Fruit fly (Drosophila melanogaster) whole organism, embryonic: Measurements from ENCODE around the gene U2af50.

Experiments used
- Bgb ChIP-seq: fragments of 200-800 bp; sonication (Bioruptor generic); IDR thresholded peaks from 2 replicates; pipeline ENCODE4 v1.3.6; 2022; ENCODE audit warnings: missing biosample characterization, missing genetic modification characterization; ENCODE audit not compliant: partially characterized antibody
- CG11723 ChIP-seq: fragments of 200-800 bp; sonication (Bioruptor generic); optimal IDR thresholded peaks from 2 replicates; lab custom pipeline; 2017; ENCODE audit warnings: missing biosample characterization, mild to moderate bottlenecking, missing genetic modification characterization
- CG12155 ChIP-seq: fragments of 200-800 bp; sonication (Bioruptor generic); optimal IDR thresholded peaks from 3 replicates; lab custom pipeline; 2016; ENCODE audit warnings: missing biosample characterization, missing genetic modification characterization
- CG13894 ChIP-seq: fragments of 200-800 bp; sonication (Bioruptor generic); optimal IDR thresholded peaks from 3 replicates; lab custom pipeline; 2018; ENCODE audit warnings: missing biosample characterization, mild to moderate bottlenecking, missing genetic modification characterization, moderate library complexity
- CG15514 ChIP-seq: fragments of 200-800 bp; sonication (Bioruptor generic); optimal IDR thresholded peaks from 3 replicates; lab custom pipeline; 2017; ENCODE audit warnings: missing biosample characterization, missing genetic modification characterization, mild to moderate bottlenecking, moderate library complexity, missing genetic modification reagents
- CG16815 ChIP-seq: fragments of 200-800 bp; sonication (Bioruptor generic); optimal IDR thresholded peaks from 3 replicates; lab custom pipeline; 2017; ENCODE audit warnings: missing biosample characterization, mild to moderate bottlenecking, missing genetic modification characterization
- CG18011 ChIP-seq: fragments of 200-800 bp; sonication (Bioruptor generic); optimal IDR thresholded peaks from 2 replicates; lab custom pipeline; 2017; ENCODE audit warnings: missing biosample characterization, missing genetic modification characterization, mild to moderate bottlenecking, moderate library complexity, missing genotype
- CG18619 ChIP-seq: fragments of 200-800 bp; sonication (Bioruptor generic); optimal IDR thresholded peaks from 3 replicates; lab custom pipeline; 2017; ENCODE audit warnings: missing biosample characterization, mild to moderate bottlenecking, missing genetic modification characterization
- CG2712 ChIP-seq: fragments of 200-800 bp; optimal IDR thresholded peaks from 3 replicates; lab custom pipeline; 2019; ENCODE audit warnings: missing biosample characterization, mild to moderate bottlenecking, missing genetic modification characterization, moderate library complexity
- CG30431 ChIP-seq: fragments of 200-800 bp; sonication (Bioruptor generic); optimal IDR thresholded peaks from 2 replicates; lab custom pipeline; 2017; ENCODE audit warnings: missing biosample characterization, missing genetic modification characterization
- CG3281 ChIP-seq: fragments of 200-800 bp; sonication (Bioruptor generic); optimal IDR thresholded peaks from 3 replicates; lab custom pipeline; 2017; ENCODE audit warnings: missing biosample characterization, mild to moderate bottlenecking, missing genetic modification characterization
- CG7357 ChIP-seq: fragments of 200-800 bp; sonication (Bioruptor generic); IDR thresholded peaks from 3 replicates; pipeline ENCODE4 v1.3.6; 2022; ENCODE audit warnings: missing biosample characterization, missing genetic modification characterization
- CG7745 ChIP-seq: fragments of 200-800 bp; sonication (Bioruptor generic); optimal IDR thresholded peaks from 2 replicates; lab custom pipeline; 2018; ENCODE audit warnings: missing biosample characterization, mild to moderate bottlenecking, missing genetic modification characterization, moderate library complexity
- CG7839 ChIP-seq: fragments of 200-800 bp; sonication (Bioruptor generic); optimal IDR thresholded peaks from 3 replicates; lab custom pipeline; 2018; ENCODE audit warnings: missing biosample characterization, mild to moderate bottlenecking, missing genetic modification characterization, moderate library complexity
- CG9876 ChIP-seq: fragments of 200-800 bp; sonication (Bioruptor generic); optimal IDR thresholded peaks from 2 replicates; lab custom pipeline; 2016; ENCODE audit warnings: missing biosample characterization, missing genetic modification characterization
- CG9932 ChIP-seq: fragments of 200-800 bp; sonication (Bioruptor generic); IDR thresholded peaks from 2 replicates; pipeline ENCODE4 v1.3.6; 2022; ENCODE audit warnings: missing biosample characterization, missing genetic modification characterization
- D19B ChIP-seq: fragments of 200-800 bp; sonication (Bioruptor generic); optimal IDR thresholded peaks from 2 replicates; lab custom pipeline; 2017; ENCODE audit warnings: missing biosample characterization, mild to moderate bottlenecking, missing genetic modification characterization
- Dref ChIP-seq: fragments of 200-800 bp; sonication (Bioruptor generic); IDR thresholded peaks from 2 replicates; pipeline ENCODE4 v1.3.6; 2022; ENCODE audit warnings: missing biosample characterization, missing genetic modification characterization
- HLHmδ ChIP-seq: fragments of 200-800 bp; sonication (Bioruptor generic); optimal IDR thresholded peaks from 2 replicates; lab custom pipeline; 2018; ENCODE audit warnings: missing biosample characterization, mild to moderate bottlenecking, missing genetic modification characterization, moderate library complexity
- HmgZ ChIP-seq: fragments of 200-800 bp; sonication (Bioruptor generic); optimal IDR thresholded peaks from 2 replicates; lab custom pipeline; 2018; ENCODE audit warnings: missing biosample characterization, mild to moderate bottlenecking, missing genetic modification characterization
- Lpt ChIP-seq: fragments of >200 bp; optimal IDR thresholded peaks from 2 replicates; lab custom pipeline; 2018; ENCODE audit warnings: missing biosample characterization, missing genetic modification characterization
- Mrtf ChIP-seq: fragments of 200-800 bp; sonication (Bioruptor generic); IDR thresholded peaks from 3 replicates; pipeline ENCODE4 v1.3.6; 2022; ENCODE audit warnings: missing biosample characterization, missing genetic modification characterization
- NK7.1 ChIP-seq: fragments of 200-800 bp; sonication (Bioruptor generic); optimal IDR thresholded peaks from 3 replicates; lab custom pipeline; 2016; ENCODE audit warnings: missing biosample characterization, missing genetic modification characterization
- Oli ChIP-seq: fragments of 200-800 bp; sonication (Bioruptor generic); optimal IDR thresholded peaks from 2 replicates; lab custom pipeline; 2018; ENCODE audit warnings: missing biosample characterization, mild to moderate bottlenecking, missing genetic modification characterization, moderate library complexity
- Ptx1 ChIP-seq: fragments of 200-800 bp; sonication (Bioruptor generic); IDR thresholded peaks from 2 replicates; pipeline ENCODE4 v1.3.6; 2022; ENCODE audit warnings: missing biosample characterization, missing genetic modification characterization
- Taf1 ChIP-seq: fragments of 200-800 bp; sonication (Bioruptor generic); IDR thresholded peaks from 2 replicates; pipeline ENCODE4 v1.3.6; 2022; ENCODE audit warnings: missing biosample characterization, missing genetic modification characterization
- ac ChIP-seq: fragments of 200-800 bp; sonication (Bioruptor generic); optimal IDR thresholded peaks from 3 replicates; lab custom pipeline; 2017; ENCODE audit warnings: missing biosample characterization, mild to moderate bottlenecking, missing genetic modification characterization
- aop ChIP-seq: fragments of 200-800 bp; sonication (Bioruptor generic); IDR thresholded peaks from 2 replicates; pipeline ENCODE4 v1.3.6; 2022; ENCODE audit warnings: missing biosample characterization, missing genetic modification characterization
- bowl ChIP-seq: fragments of 200-800 bp; sonication (Bioruptor generic); IDR thresholded peaks from 2 replicates; pipeline ENCODE4 v1.3.6; 2022; ENCODE audit warnings: missing biosample characterization, missing genetic modification characterization
- cad ChIP-seq: fragments of >200 bp; optimal IDR thresholded peaks from 2 replicates; lab custom pipeline; 2017; ENCODE audit warnings: missing biosample characterization, missing genetic modification characterization
- cg ChIP-seq: fragments of 200-800 bp; sonication (Bioruptor generic); optimal IDR thresholded peaks from 3 replicates; lab custom pipeline; 2019; ENCODE audit warnings: missing biosample characterization, mild to moderate bottlenecking, missing genetic modification characterization, moderate library complexity
- chm ChIP-seq: fragments of 200-800 bp; sonication (Bioruptor generic); IDR thresholded peaks from 2 replicates; pipeline ENCODE4 v1.3.6; 2022; ENCODE audit warnings: missing biosample characterization, missing genetic modification characterization
- chn ChIP-seq: fragments of 200-800 bp; sonication (Bioruptor generic); optimal IDR thresholded peaks from 2 replicates; lab custom pipeline; 2016; ENCODE audit warnings: missing biosample characterization, missing genetic modification characterization
- dati ChIP-seq: fragments of 200-800 bp; sonication (Bioruptor generic); IDR thresholded peaks from 2 replicates; pipeline ENCODE4 v1.3.6; 2022; ENCODE audit warnings: missing biosample characterization, missing genetic modification characterization
- disco-r ChIP-seq: fragments of 200-800 bp; sonication (Bioruptor generic); optimal IDR thresholded peaks from 2 replicates; lab custom pipeline; 2016; ENCODE audit warnings: missing biosample characterization, missing genetic modification characterization
- ems ChIP-seq: fragments of 200-800 bp; sonication (Bioruptor generic); optimal IDR thresholded peaks from 3 replicates; lab custom pipeline; 2016; ENCODE audit warnings: missing biosample characterization, missing genetic modification characterization
- exex ChIP-seq: fragments of 200-800 bp; sonication (Bioruptor generic); optimal IDR thresholded peaks from 4 replicates; lab custom pipeline; 2018; ENCODE audit warnings: missing biosample characterization, mild to moderate bottlenecking, missing genetic modification characterization, moderate library complexity
- lilli ChIP-seq: fragments of 200-800 bp; sonication (Bioruptor generic); optimal IDR thresholded peaks from 3 replicates; lab custom pipeline; 2016; ENCODE audit warnings: missing biosample characterization, missing genetic modification characterization
- lola ChIP-seq, 3 experiments: fragments of >200 bp in 2 of 3; fragments of 200-800 bp in 1 of 3; sonication (Bioruptor generic) in 1 of 3; optimal IDR thresholded peaks; 2 replicates each; lab custom pipeline; 2017 to 2019; ENCODE audit warnings: missing biosample characterization in 3 of 3, missing genetic modification characterization in 3 of 3, mild to moderate bottlenecking in 1 of 3, moderate library complexity in 1 of 3
- luna ChIP-seq: fragments of 200-800 bp; sonication (Bioruptor generic); optimal IDR thresholded peaks from 2 replicates; lab custom pipeline; 2016; ENCODE audit warnings: missing biosample characterization, missing genetic modification characterization
- nom ChIP-seq: fragments of 200-800 bp; sonication (Bioruptor generic); optimal IDR thresholded peaks from 2 replicates; lab custom pipeline; 2017; ENCODE audit warnings: missing biosample characterization, missing genetic modification characterization, mild to moderate bottlenecking, moderate library complexity, missing genetic modification reagents
- org-1 ChIP-seq: fragments of 200-800 bp; sonication (Bioruptor generic); optimal IDR thresholded peaks from 2 replicates; lab custom pipeline; 2017; ENCODE audit warnings: missing biosample characterization, missing genetic modification characterization
- pfk ChIP-seq: fragments of 200-800 bp; sonication (Bioruptor generic); optimal IDR thresholded peaks from 2 replicates; lab custom pipeline; 2018; ENCODE audit warnings: missing biosample characterization, mild to moderate bottlenecking, missing genetic modification characterization, moderate library complexity
- pho ChIP-seq: fragments of 200-800 bp; sonication (Bioruptor generic); optimal IDR thresholded peaks from 2 replicates; lab custom pipeline; 2016; ENCODE audit warnings: missing biosample characterization, missing genetic modification characterization
- pum ChIP-seq: fragments of 200-800 bp; sonication (Bioruptor generic); optimal IDR thresholded peaks from 2 replicates; lab custom pipeline; 2016; ENCODE audit warnings: missing biosample characterization, missing genetic modification characterization
- sr ChIP-seq: fragments of 200-800 bp; sonication (Bioruptor generic); IDR thresholded peaks from 3 replicates; pipeline ENCODE4 v1.3.6; 2022; ENCODE audit warnings: missing biosample characterization, missing genetic modification characterization
- toy ChIP-seq: fragments of 200-800 bp; sonication (Bioruptor generic); IDR thresholded peaks from 2 replicates; pipeline ENCODE4 v1.3.6; 2022; ENCODE audit warnings: missing biosample characterization, missing genetic modification characterization
- wdn ChIP-seq: fragments of 200-800 bp; sonication (Bioruptor generic); IDR thresholded peaks from 2 replicates; pipeline ENCODE4 v1.3.6; 2022; ENCODE audit warnings: missing biosample characterization, missing genetic modification characterization
- wek ChIP-seq: fragments of 200-800 bp; sonication (Bioruptor generic); optimal IDR thresholded peaks from 3 replicates; lab custom pipeline; 2018; ENCODE audit warnings: missing biosample characterization, mild to moderate bottlenecking, missing genetic modification characterization, moderate library complexity
- zf30C ChIP-seq: fragments of 200-800 bp; sonication (Bioruptor generic); optimal IDR thresholded peaks from 3 replicates; lab custom pipeline; 2018; ENCODE audit warnings: missing biosample characterization, mild to moderate bottlenecking, missing genetic modification characterization

U2af50 gene

DNA sequence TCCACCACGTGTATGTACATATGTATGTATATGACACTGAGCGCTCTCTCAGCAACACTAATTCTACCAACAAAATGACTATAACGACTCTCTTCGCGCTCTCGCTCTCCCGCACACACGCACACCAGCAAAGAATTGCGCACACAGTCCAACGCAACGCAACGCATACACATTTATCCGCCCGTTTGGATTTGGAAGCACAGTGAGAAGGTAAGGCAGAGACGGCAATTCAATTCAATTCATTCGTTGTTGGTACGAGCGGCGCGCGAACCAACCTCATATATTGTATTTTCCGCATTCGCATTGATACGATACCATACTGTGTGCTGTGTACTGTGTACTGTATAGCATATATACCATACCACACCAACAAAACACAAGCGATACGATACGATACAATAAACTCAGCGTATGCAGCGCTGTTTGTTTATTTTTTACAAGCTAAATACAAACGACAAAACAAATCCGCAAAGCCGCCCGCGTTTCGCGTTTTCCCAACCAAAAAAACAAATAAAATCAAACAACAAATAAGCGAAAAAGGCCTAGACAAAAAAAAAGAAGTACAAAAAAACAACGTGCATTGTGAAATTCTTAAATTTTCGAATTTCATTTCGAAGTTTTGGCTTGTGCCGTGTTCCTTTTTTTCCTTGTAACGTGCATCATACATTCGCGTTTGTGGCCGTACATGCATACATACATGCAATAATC is 25.3 kb downstream of the U2af50 start, which contains the start of the genes CG9921 and Dsp1 (continued):
- TF ChIP-seq lilli: peak; percentile 14
- no peak for TF ChIP-seq CG2712 (tag; lab: Kevin White, UChicago)
- TF ChIP-seq nom: peak; percentile 13
- TF ChIP-seq luna (GFP tag; lab: Kevin White, UChicago): no peak
- peak; percentile 72 for TF ChIP-seq CG15514 (GFP tag; lab: Kevin White, UChicago)
- TF ChIP-seq exex: no peak
- TF ChIP-seq ems (GFP tag; lab: Kevin White, UChicago): no peak
- no peak for TF ChIP-seq Ptx1
- TF ChIP-seq cad: peak; percentile 27
- no peak for TF ChIP-seq org-1
- TF ChIP-seq HmgZ (tag; lab: Kevin White, UChicago): peak; percentile 65
- TF ChIP-seq CG11723: no peak
- TF ChIP-seq Taf1: peak; percentile 26; the same call in 1 of the 2 replicates
- no peak for TF ChIP-seq CG7357 (GFP tag; lab: Robert Waterston, UW)
- no peak for TF ChIP-seq Dref (GFP tag; lab: Robert Waterston, UW)
- no peak for TF ChIP-seq pho
- peak; percentile 53 for TF ChIP-seq wek (GFP tag; lab: Kevin White, UChicago)
- peak; percentile 42; the same call in 1 of the 2 replicates for TF ChIP-seq Bgb (GFP tag; lab: Robert Waterston, UW)
- no peak for TF ChIP-seq sr
- TF ChIP-seq cg: peak; percentile 97
- no peak for TF ChIP-seq CG12155 (GFP tag; lab: Kevin White, UChicago)
- TF ChIP-seq ac (GFP tag; lab: Kevin White, UChicago): no peak
- TF ChIP-seq wdn (GFP tag; lab: Robert Waterston, UW): peak; percentile 26; the same call in 1 of the 2 replicates
- TF ChIP-seq disco-r (GFP tag; lab: Kevin White, UChicago): no peak
- no peak for TF ChIP-seq bowl (GFP tag; lab: Robert Waterston, UW)
- no peak for TF ChIP-seq CG18011
- no peak for TF ChIP-seq CG7745 (tag; lab: Kevin White, UChicago)
- no peak for TF ChIP-seq D19B (GFP tag; lab: Kevin White, UChicago)
- TF ChIP-seq toy (GFP tag; lab: Robert Waterston, UW): no peak
- no peak for TF ChIP-seq chn
- no peak for TF ChIP-seq CG16815 (GFP tag; lab: Kevin White, UChicago)
- no peak for TF ChIP-seq CG30431 (GFP tag; lab: Kevin White, UChicago)
- TF ChIP-seq chm (GFP tag; lab: Robert Waterston, UW): peak; percentile 75
- no peak for TF ChIP-seq aop (GFP tag; lab: Robert Waterston, UW)
- TF ChIP-seq CG18619 (GFP tag; lab: Kevin White, UChicago): no peak
- peak in 1 of 3 experiments; percentile 44 for TF ChIP-seq lola (GFP tag; optimal IDR thresholded peaks at IDR 0.05; lab: Kevin White, UChicago)
- no peak for TF ChIP-seq Oli
- TF ChIP-seq pfk: peak; percentile 63
- no peak for TF ChIP-seq CG9876 (GFP tag; lab: Kevin White, UChicago)
- peak; percentile 42 for TF ChIP-seq CG9932
- TF ChIP-seq CG13894 (tag; lab: Kevin White, UChicago): peak; percentile 2
- TF ChIP-seq CG3281 (GFP tag; lab: Kevin White, UChicago): peak; percentile 13
- no peak for TF ChIP-seq dati
- TF ChIP-seq HLHmδ (GFP tag; lab: Kevin White, UChicago): peak; percentile 90
- no peak for TF ChIP-seq Mrtf (GFP tag; lab: Robert Waterston, UW)
- no peak for TF ChIP-seq Lpt (GFP tag; lab: Kevin White, UChicago)
- no peak for TF ChIP-seq zf30C (GFP tag; lab: Kevin White, UChicago)
- no peak for TF ChIP-seq CG7839
- TF ChIP-seq NK7.1 (GFP tag; lab: Kevin White, UChicago): no peak
- TF ChIP-seq pum (GFP tag; lab: Kevin White, UChicago): no peak
